Worm (Caenorhabditis elegans) whole organism, late embryonic: ENCODE data around the gene gsnl-1.

Experiments
- ceh-18 ChIP-seq: sonication (generic microtip); optimal IDR thresholded peaks from 2 replicates; lab custom pipeline; 2016; ENCODE audit warnings: missing genetic modification characterization, missing compliant biosample characterization
- ceh-34 ChIP-seq: sonication (generic microtip); optimal IDR thresholded peaks from 2 replicates; lab custom pipeline; 2016; ENCODE audit warnings: mild to moderate bottlenecking, missing genetic modification characterization, missing compliant biosample characterization
- che-1 ChIP-seq: sonication (generic microtip); optimal IDR thresholded peaks from 2 replicates; lab custom pipeline; 2016; ENCODE audit warnings: mild to moderate bottlenecking, missing genetic modification characterization, missing compliant biosample characterization
- elt-2 ChIP-seq: sonication (generic microtip); optimal IDR thresholded peaks from 2 replicates; lab custom pipeline; 2016; ENCODE audit warnings: missing genetic modification reagents, missing genetic modification characterization, missing compliant biosample characterization
- fkh-10 ChIP-seq: fragments of 150-350 bp; optimal IDR thresholded peaks from 2 replicates; lab custom pipeline; 2014; ENCODE audit warnings: missing biosample characterization, missing genetic modification reagents, missing genetic modification characterization
- lin-11 ChIP-seq: fragments of 200-800 bp; sonication (Bioruptor generic); optimal IDR thresholded peaks from 2 replicates; lab custom pipeline; 2018; ENCODE audit warnings: mild to moderate bottlenecking, missing genetic modification characterization, missing compliant biosample characterization
- sdc-2 ChIP-seq: sonication (generic microtip); optimal IDR thresholded peaks from 2 replicates; lab custom pipeline; 2016; ENCODE audit warnings: missing genotype, missing genetic modification characterization, missing compliant biosample characterization
- sox-2 ChIP-seq: fragments of 200-800 bp; sonication (Bioruptor generic); IDR thresholded peaks from 2 replicates; pipeline ENCODE4 v1.3.6; 2022; ENCODE audit warnings: missing genetic modification reagents, missing genetic modification characterization, missing compliant biosample characterization
- ttx-3 ChIP-seq: sonication (generic microtip); optimal IDR thresholded peaks from 2 replicates; lab custom pipeline; 2016; ENCODE audit warnings: missing genetic modification reagents, missing genetic modification characterization, missing compliant biosample characterization

DNA sequence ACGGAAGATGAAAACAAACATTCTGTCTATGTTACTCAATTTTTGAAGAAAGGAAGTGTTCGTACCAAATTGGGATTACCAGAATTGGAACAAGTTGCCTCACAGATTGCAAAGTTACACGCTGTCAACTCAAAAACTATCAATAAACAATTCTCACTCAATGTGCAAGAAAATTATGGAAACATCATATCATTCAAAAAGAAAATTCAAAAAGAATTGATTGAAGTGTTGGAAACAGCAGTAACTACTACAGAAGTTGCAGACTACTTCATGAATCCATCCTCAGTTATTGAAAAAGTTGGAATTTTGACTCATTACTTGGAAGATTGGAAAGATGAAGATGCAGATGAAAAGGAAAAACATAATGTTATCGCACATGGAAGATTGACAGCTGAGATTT lies 31.1 kb downstream of the gsnl-1 start:
- TF ChIP-seq sox-2 (GFP tag; lab: Robert Waterston, UW) (no peak), fkh-10 (no peak), ceh-18 (no peak), sdc-2 (tag; lab: Kevin White, UChicago) (no peak), lin-11 (no peak), ceh-34 (tag; lab: Kevin White, UChicago) (no peak), elt-2 (no peak), ttx-3 (tag; lab: Kevin White, UChicago) (no peak), che-1 (tag; lab: Kevin White, UChicago) (no peak)
